Fruit fly (Drosophila melanogaster): ENCODE results near the gene ome.

Gene ome

dm6 chr3L:14786230-14786850 lies 113.7 kb downstream of the ome start, which contains the start of the genes bmm and Tdrd3 (continued):
- TF ChIP-seq Hr78 (GFP tag; optimal IDR thresholded peaks at IDR 0.05) (no peak), CG6654 (GFP tag; optimal IDR thresholded peaks at IDR 0.05) (no peak), lilli (GFP tag; optimal IDR thresholded peaks at IDR 0.05) (peak; percentile 83), Ets65A (GFP tag) (peak; percentile 98), CG4328 (GFP tag; optimal IDR thresholded peaks at IDR 0.05) (peak; percentile 79), eyg (GFP tag; optimal IDR thresholded peaks at IDR 0.05) (no peak), salm (tag; optimal IDR thresholded peaks at IDR 0.05) (peak; percentile 67), CG11398 (GFP tag; optimal IDR thresholded peaks at IDR 0.05) (no peak), ab (GFP tag; optimal IDR thresholded peaks at IDR 0.05) (no peak), CG3726 (GFP tag; IDR thresholded peaks at IDR 0.05) (peak; percentile 31; the same call in 1 of the 3 replicates), az2 (GFP tag; optimal IDR thresholded peaks at IDR 0.05) (peak; percentile 80), CG17385 (GFP tag; optimal IDR thresholded peaks at IDR 0.05) (peak; percentile 73), Dad (GFP tag; optimal IDR thresholded peaks at IDR 0.05) (no peak), CG1792 (GFP tag; optimal IDR thresholded peaks at IDR 0.05) (no peak), zen2 (GFP tag; IDR thresholded peaks at IDR 0.05; ENCODE audit: partially characterized antibody) (peak; percentile 78; the same call in 1 of the 3 replicates), Mrtf (GFP tag; IDR thresholded peaks at IDR 0.05) (peak; percentile 65; the same call in 2 of the 3 replicates), CG7839 (tag; optimal IDR thresholded peaks at IDR 0.05) (peak; percentile 84), Rx (GFP tag; IDR thresholded peaks at IDR 0.05) (peak; percentile 35; the same call in 1 of the 2 replicates), CG6683 (GFP tag; optimal IDR thresholded peaks at IDR 0.05) (peak; percentile 52), run (tag; optimal IDR thresholded peaks at IDR 0.05) (peak; percentile 10), corto (GFP tag; optimal IDR thresholded peaks at IDR 0.05) (peak; percentile 11), CG2202 (tag; optimal IDR thresholded peaks at IDR 0.05) (no peak), Drgx (GFP tag; IDR thresholded peaks at IDR 0.05) (peak; percentile 50; the same call in 1 of the 2 replicates), CG12071 (GFP tag; optimal IDR thresholded peaks at IDR 0.05) (no peak), CG15269 (tag; optimal IDR thresholded peaks at IDR 0.05) (peak; percentile 85), CG6765 (GFP tag; optimal IDR thresholded peaks at IDR 0.05) (peak; percentile 81), CG10654 (GFP tag; optimal IDR thresholded peaks at IDR 0.05) (peak; percentile 82), mld (GFP tag; IDR thresholded peaks at IDR 0.05; ENCODE audit: partially characterized antibody) (peak; percentile 71; the same call in 1 of the 3 replicates), Tbp (GFP tag; optimal IDR thresholded peaks at IDR 0.05) (no peak), mirr (GFP tag; optimal IDR thresholded peaks at IDR 0.05) (peak; percentile 38), Ravus (GFP tag; IDR thresholded peaks at IDR 0.05) (no peak), CG10979 (tag; optimal IDR thresholded peaks at IDR 0.05) (peak; percentile 75), GATAe (GFP tag; conservative IDR thresholded peaks at IDR 0.05) (no peak), CG10431 (GFP tag; optimal IDR thresholded peaks at IDR 0.05) (peak; percentile 74), vfl (GFP tag; optimal IDR thresholded peaks at IDR 0.05) (peak; percentile 58), gro (GFP tag; optimal IDR thresholded peaks at IDR 0.05) (no peak), CG12155 (GFP tag; optimal IDR thresholded peaks at IDR 0.05) (peak; percentile 84), Atf6 (GFP tag; IDR thresholded peaks at IDR 0.05) (peak; percentile 41; the same call in 1 of the 2 replicates), pum (GFP tag; optimal IDR thresholded peaks at IDR 0.05) (peak; percentile 46), CG7963 (GFP tag; IDR thresholded peaks at IDR 0.05; ENCODE audit: partially characterized antibody) (peak; percentile 82), CG2129 (GFP tag; IDR thresholded peaks at IDR 0.05; ENCODE audit: partially characterized antibody) (peak; percentile 85; the same call in 1 of the 2 replicates), CG17186 (GFP tag; optimal IDR thresholded peaks at IDR 0.05) (no peak), CG10565 (GFP tag; optimal IDR thresholded peaks at IDR 0.05) (no peak), Antp (GFP tag; optimal IDR thresholded peaks at IDR 0.05) (peak; percentile 74), CHES-1-like (GFP tag; optimal IDR thresholded peaks at IDR 0.05) (peak; percentile 65), CG9817 (tag; optimal IDR thresholded peaks at IDR 0.05) (peak; percentile 86), CG6689 (GFP tag; IDR thresholded peaks at IDR 0.05) (peak; percentile 70), CG31365 (tag; optimal IDR thresholded peaks at IDR 0.05) (no peak), HmgD (GFP tag; optimal IDR thresholded peaks at IDR 0.05) (no peak)

Measured in whole organism, embryonic.